Worm (Caenorhabditis elegans) whole organism, early embryonic: ENCODE measurements around the gene nhr-271.

Experiments used
- F13C5.2 ChIP-seq: sonication (generic microtip); optimal IDR thresholded peaks from 2 replicates; lab custom pipeline; 2017; ENCODE audit warnings: mild to moderate bottlenecking, missing genetic modification characterization, inconsistent platforms, missing compliant biosample characterization
- aly-1 ChIP-seq: sonication (generic microtip); optimal IDR thresholded peaks from 2 replicates; lab custom pipeline; 2016; ENCODE audit warnings: missing genetic modification characterization, missing compliant biosample characterization
- ama-1 ChIP-seq: fragments of 150-350 bp; optimal IDR thresholded peaks from 2 replicates; lab custom pipeline; 2014
- ceh-13 ChIP-seq: fragments of 200-800 bp; sonication (Bioruptor generic); optimal IDR thresholded peaks from 2 replicates; lab custom pipeline; 2018; ENCODE audit warnings: mild to moderate bottlenecking, missing genetic modification characterization, missing compliant biosample characterization
- ets-7 ChIP-seq: sonication (generic microtip); optimal IDR thresholded peaks from 2 replicates; lab custom pipeline; 2016; ENCODE audit warnings: missing genotype, missing genetic modification characterization, missing compliant biosample characterization
- hmbx-1 ChIP-seq: sonication (generic microtip); optimal IDR thresholded peaks from 2 replicates; lab custom pipeline; 2016; ENCODE audit warnings: mild to moderate bottlenecking, missing genetic modification characterization, missing compliant biosample characterization
- pes-1 ChIP-seq: fragments of 200-800 bp; sonication (Bioruptor generic); IDR thresholded peaks from 2 replicates; pipeline ENCODE4 v1.3.6; 2022; ENCODE audit warnings: missing genetic modification reagents, missing genetic modification characterization, missing compliant biosample characterization
- tbx-11 ChIP-seq: fragments of 200-800 bp; sonication (Bioruptor generic); IDR thresholded peaks from 2 replicates; pipeline ENCODE4 v1.3.6; 2022; ENCODE audit warnings: missing genetic modification characterization, missing compliant biosample characterization

ce11 chrV:16599835-16600234 is 19.5 kb upstream of the nhr-271 start:
- TF ChIP-seq tbx-11 (no peak), ets-7 (tag; lab: Kevin White, UChicago) (no peak), ceh-13 (GFP tag; lab: Kevin White, UChicago) (no peak), ama-1 (lab: Kevin White, UChicago) (no peak), pes-1 (no peak), hmbx-1 (no peak), F13C5.2 (tag; lab: Kevin White, UChicago) (no peak), aly-1 (tag; lab: Kevin White, UChicago) (no peak)
